Worm (Caenorhabditis elegans): ENCODE results near the gene D2096.7.

- TF ChIP-seq unc-62 (GFP tag; optimal IDR thresholded peaks at IDR 0.05) (no peak), zag-1 (tag; optimal IDR thresholded peaks at IDR 0.05) (no peak), nhr-90 (tag; optimal IDR thresholded peaks at IDR 0.05; ENCODE audit: poor library complexity) (no peak), elt-3 (tag; optimal IDR thresholded peaks at IDR 0.05) (no peak)
These were observed 20.4 kb upstream of the D2096.7 start for ce11 chrIV:8397814-8398213.

Data from whole organism, L1 larva.